Worm (Caenorhabditis elegans): ENCODE results near the gene fipr-9.

fipr-9 gene

ce11 chrV:10238665-10239064, 17.2 kb downstream of the fipr-9 start, which contains the start of gene fubl-1 (continued):
- TF ChIP-seq elt-2 (tag; optimal IDR thresholded peaks at IDR 0.05) (no peak), hlh-17 (GFP tag; optimal IDR thresholded peaks at IDR 0.05; ENCODE audit: borderline replicate concordance) (no peak), swsn-7 (tag; optimal IDR thresholded peaks at IDR 0.05) (no peak), vab-15 (tag; optimal IDR thresholded peaks at IDR 0.05) (no peak), ztf-4 (tag; optimal IDR thresholded peaks at IDR 0.05) (no peak), lin-13 (GFP tag; optimal IDR thresholded peaks at IDR 0.05) (no peak), dsc-1 (tag; optimal IDR thresholded peaks at IDR 0.05) (peak; percentile 25), nhr-84 (tag; optimal IDR thresholded peaks at IDR 0.05) (no peak), nhr-11 (tag; optimal IDR thresholded peaks at IDR 0.05) (no peak), sptf-1 (tag; optimal IDR thresholded peaks at IDR 0.05) (no peak), efl-3 (GFP tag; optimal IDR thresholded peaks at IDR 0.05) (no peak), nhr-20 (tag; optimal IDR thresholded peaks at IDR 0.05) (no peak), ceh-88 (GFP tag; IDR thresholded peaks at IDR 0.05) (no peak), ceh-82 (tag; optimal IDR thresholded peaks at IDR 0.05) (peak in 1 of 3 experiments; percentile 61), lin-39 (tag; optimal IDR thresholded peaks at IDR 0.05) (no peak), mab-9 (GFP tag; IDR thresholded peaks at IDR 0.05) (no peak), nhr-47 (tag; optimal IDR thresholded peaks at IDR 0.05) (no peak), nhr-12 (tag; optimal IDR thresholded peaks at IDR 0.05) (no peak), C04F5.9 (tag; optimal IDR thresholded peaks at IDR 0.05) (no peak), mef-2 (tag; optimal IDR thresholded peaks at IDR 0.05) (no peak), jun-1 (tag; optimal IDR thresholded peaks at IDR 0.05) (no peak), Y116A8C.19 (tag; optimal IDR thresholded peaks at IDR 0.05; ENCODE audit: borderline replicate concordance) (no peak), unc-62 (GFP tag; optimal IDR thresholded peaks at IDR 0.05) (no peak), egl-13 (tag; optimal IDR thresholded peaks at IDR 0.05) (no peak), dpl-1 (GFP tag; optimal IDR thresholded peaks at IDR 0.05) (peak in 2 of 3 experiments; percentile 41 to 62), lir-3 (tag; optimal IDR thresholded peaks at IDR 0.05; ENCODE audit: poor library complexity) (no peak), lin-15B (tag; optimal IDR thresholded peaks at IDR 0.05) (peak; percentile 55), nhr-90 (tag; optimal IDR thresholded peaks at IDR 0.05; ENCODE audit: poor library complexity) (no peak), egl-27 (tag; optimal IDR thresholded peaks at IDR 0.05) (no peak), elt-3 (tag; optimal IDR thresholded peaks at IDR 0.05) (no peak), ets-5 (GFP tag; IDR thresholded peaks at IDR 0.05) (no peak), skn-1 (tag; optimal IDR thresholded peaks at IDR 0.05) (peak; percentile 28), blmp-1 (tag; optimal IDR thresholded peaks at IDR 0.05) (peak; percentile 13), unc-30 (tag; optimal IDR thresholded peaks at IDR 0.05) (no peak), tbx-2 (tag; optimal IDR thresholded peaks at IDR 0.05) (no peak), mdl-1 (tag; optimal IDR thresholded peaks at IDR 0.05) (no peak), isw-1 (GFP tag; IDR thresholded peaks at IDR 0.05) (no peak), nhr-77 (tag; optimal IDR thresholded peaks at IDR 0.05) (no peak)

ce11 chrV:10239861-10240260, 18.4 kb downstream of the fipr-9 start, which contains the start of gene fipr-8:
fipr-8 (minus strand) TSS chrV:10239961.
- TF ChIP-seq lin-14 (GFP tag; optimal IDR thresholded peaks at IDR 0.05): no peak
- no peak for TF ChIP-seq nhr-77 (tag; optimal IDR thresholded peaks at IDR 0.05)
- no peak for TF ChIP-seq ztf-4 (tag; optimal IDR thresholded peaks at IDR 0.05)
- no peak for TF ChIP-seq fkh-8 (tag; optimal IDR thresholded peaks at IDR 0.05)
- no peak for TF ChIP-seq nhr-76 (tag; optimal IDR thresholded peaks at IDR 0.05)
- no peak for TF ChIP-seq ceh-88 (GFP tag; IDR thresholded peaks at IDR 0.05)

Data from whole organism, L1 larva.